Worm (Caenorhabditis elegans): Measurements from ENCODE around the gene H42K12.3.

- TF ChIP-seq ceh-44 (GFP tag; IDR thresholded peaks at IDR 0.05) (no peak), mdl-1 (tag; optimal IDR thresholded peaks at IDR 0.05) (no peak), ZK546.5 (tag; optimal IDR thresholded peaks at IDR 0.05) (no peak)
Measured at ce11 chrX:1338906-1339673, 27.9 kb downstream of the H42K12.3 start.

Measured in whole organism, L4 larva.